Worm (Caenorhabditis elegans) whole organism, L1 larva: ENCODE data around the gene srd-63.
A peak's percentile ranks its signal among the peaks of the same experiment; 100 is the strongest.

Experiments
- C16A3.4 ChIP-seq: fragments of 150-350 bp; optimal IDR thresholded peaks from 2 replicates; lab custom pipeline; 2014; ENCODE audit warnings: missing biosample characterization, missing genetic modification characterization
- F16B12.6 ChIP-seq: fragments of 150-350 bp; optimal IDR thresholded peaks from 2 replicates; lab custom pipeline; 2014; ENCODE audit warnings: missing biosample characterization, missing genetic modification characterization
- Y116A8C.19 ChIP-seq: sonication (generic microtip); optimal IDR thresholded peaks from 2 replicates; lab custom pipeline; 2016; ENCODE audit warnings: missing compliant biosample characterization, missing genetic modification characterization, borderline replicate concordance
- aha-1 ChIP-seq: fragments of 150-350 bp; optimal IDR thresholded peaks from 2 replicates; lab custom pipeline; 2014; ENCODE audit warnings: missing biosample characterization, missing genetic modification characterization
- ceh-63 ChIP-seq: fragments of 200-800 bp; sonication (Bioruptor generic); optimal IDR thresholded peaks from 2 replicates; lab custom pipeline; 2018; ENCODE audit warnings: mild to moderate bottlenecking, missing genetic modification characterization, missing compliant biosample characterization
- ceh-82 ChIP-seq, 3 experiments: fragments of 150-350 bp in 1 of 3; sonication (generic microtip) in 2 of 3; optimal IDR thresholded peaks; 2 replicates each; lab custom pipeline; 2014 to 2017; ENCODE audit warnings: missing biosample characterization in 3 of 3, missing genetic modification characterization in 3 of 3
- ces-1 ChIP-seq: fragments of 150-350 bp; optimal IDR thresholded peaks from 2 replicates; lab custom pipeline; 2014; ENCODE audit warnings: missing biosample characterization, missing genetic modification reagents, missing genetic modification characterization
- dpl-1 ChIP-seq, 3 experiments: fragments of 150-350 bp in 2 of 3; sonication (generic microtip) in 1 of 3; optimal IDR thresholded peaks; 2 replicates each; lab custom pipeline; 2014 to 2017; ENCODE audit warnings: missing biosample characterization in 3 of 3, missing genetic modification characterization in 3 of 3, missing genetic modification reagents in 3 of 3
- dsc-1 ChIP-seq: sonication (generic microtip); optimal IDR thresholded peaks from 2 replicates; lab custom pipeline; 2016; ENCODE audit warnings: mild to moderate bottlenecking, missing genetic modification characterization, missing compliant biosample characterization
- efl-1 ChIP-seq, 4 experiments: fragments of 150-350 bp; optimal IDR thresholded peaks in 3 of 4; peaks in 1 of 4; 1 replicate in 1 of 4; 2 replicates in 3 of 4; lab custom pipeline; 2014; ENCODE audit warnings: missing biosample characterization in 2 of 4, missing genetic modification characterization in 2 of 4, missing genetic modification reagents in 2 of 4
- efl-3 ChIP-seq: fragments of 200-800 bp; sonication (Bioruptor generic); optimal IDR thresholded peaks from 2 replicates; lab custom pipeline; 2018; ENCODE audit warnings: mild to moderate bottlenecking, missing genetic modification characterization, missing compliant biosample characterization
- egl-13 ChIP-seq: sonication (generic microtip); optimal IDR thresholded peaks from 2 replicates; lab custom pipeline; 2016; ENCODE audit warnings: missing genotype, missing genetic modification reagents, missing genetic modification characterization, missing compliant biosample characterization
- elt-2 ChIP-seq: sonication (generic microtip); optimal IDR thresholded peaks from 2 replicates; lab custom pipeline; 2016; ENCODE audit warnings: missing genetic modification characterization, mild to moderate bottlenecking, inconsistent platforms, missing compliant biosample characterization, missing genetic modification reagents
- elt-3 ChIP-seq, 6 experiments: fragments of 150-350 bp in 1 of 6; sonication (generic microtip); optimal IDR thresholded peaks; 2 replicates each; lab custom pipeline; 2017 to 2018; ENCODE audit warnings: missing biosample characterization in 6 of 6, missing genetic modification characterization in 6 of 6, inconsistent platforms in 1 of 6
- fkh-4 ChIP-seq: sonication (generic microtip); optimal IDR thresholded peaks from 2 replicates; lab custom pipeline; 2016; ENCODE audit warnings: missing compliant biosample characterization, missing genetic modification characterization, borderline replicate concordance
- hlh-4 ChIP-seq: sonication (generic microtip); optimal IDR thresholded peaks from 2 replicates; lab custom pipeline; 2016; ENCODE audit warnings: mild to moderate bottlenecking, missing genetic modification characterization, missing compliant biosample characterization
- lin-35 ChIP-seq, 2 experiments: fragments of 150-350 bp; optimal IDR thresholded peaks; 2 replicates each; lab custom pipeline; 2014; ENCODE audit warnings: missing biosample characterization in 2 of 2, missing genetic modification characterization in 2 of 2, missing genetic modification reagents in 2 of 2
- lin-39 ChIP-seq: fragments of 150-350 bp; optimal IDR thresholded peaks from 2 replicates; lab custom pipeline; 2014; ENCODE audit warnings: missing biosample characterization, missing genetic modification reagents, missing genetic modification characterization
- lir-3 ChIP-seq: sonication (generic microtip); optimal IDR thresholded peaks from 2 replicates; lab custom pipeline; 2016; ENCODE audit warnings: mild to moderate bottlenecking, missing genetic modification characterization, moderate library complexity, missing compliant biosample characterization; ENCODE audit not compliant: poor library complexity
- mab-9 ChIP-seq: fragments of 200-800 bp; sonication (Bioruptor generic); IDR thresholded peaks from 2 replicates; pipeline ENCODE4 v1.3.6; 2022; ENCODE audit warnings: missing genetic modification reagents, missing genetic modification characterization, missing compliant biosample characterization
- mep-1 ChIP-seq: fragments of 150-350 bp; optimal IDR thresholded peaks from 2 replicates; lab custom pipeline; 2014; ENCODE audit warnings: missing biosample characterization, missing genetic modification characterization
- nhr-19 ChIP-seq: fragments of 200-800 bp; sonication (Bioruptor generic); conservative IDR thresholded peaks from 2 replicates; pipeline ENCODE4 v1.3.6; 2022; ENCODE audit warnings: missing genetic modification characterization, missing compliant biosample characterization
- nhr-20 ChIP-seq: sonication (generic microtip); optimal IDR thresholded peaks from 2 replicates; lab custom pipeline; 2016; ENCODE audit warnings: mild to moderate bottlenecking, missing genetic modification characterization, missing compliant biosample characterization
- nhr-47 ChIP-seq: sonication (generic microtip); optimal IDR thresholded peaks from 2 replicates; lab custom pipeline; 2016; ENCODE audit warnings: mild to moderate bottlenecking, missing genetic modification characterization, moderate library complexity, missing compliant biosample characterization
- nhr-71 ChIP-seq: sonication (generic microtip); optimal IDR thresholded peaks from 2 replicates; lab custom pipeline; 2016; ENCODE audit warnings: mild to moderate bottlenecking, missing genetic modification characterization, moderate library complexity, missing compliant biosample characterization
- nhr-84 ChIP-seq: sonication (generic microtip); optimal IDR thresholded peaks from 2 replicates; lab custom pipeline; 2017; ENCODE audit warnings: missing biosample characterization, missing genetic modification characterization
- nhr-85 ChIP-seq: sonication (generic microtip); peaks from one replicate; lab custom pipeline; 2016; ENCODE audit warnings: missing genetic modification characterization, inconsistent platforms, missing compliant biosample characterization
- nhr-90 ChIP-seq: sonication (generic microtip); optimal IDR thresholded peaks from 2 replicates; lab custom pipeline; 2016; ENCODE audit warnings: mild to moderate bottlenecking, missing genetic modification characterization, missing compliant biosample characterization; ENCODE audit not compliant: poor library complexity
- pqm-1 ChIP-seq: sonication (generic microtip); optimal IDR thresholded peaks from 3 replicates; lab custom pipeline; 2017; ENCODE audit warnings: missing biosample characterization, missing genetic modification characterization
- skn-1 ChIP-seq: fragments of 150-350 bp; optimal IDR thresholded peaks from 2 replicates; lab custom pipeline; 2014; ENCODE audit warnings: missing biosample characterization, missing genetic modification characterization
- snu-23 ChIP-seq: sonication (generic microtip); optimal IDR thresholded peaks from 2 replicates; lab custom pipeline; 2016; ENCODE audit warnings: missing genetic modification characterization, missing compliant biosample characterization
- sox-4 ChIP-seq: sonication (generic microtip); optimal IDR thresholded peaks from 2 replicates; lab custom pipeline; 2016; ENCODE audit warnings: missing genetic modification characterization, missing compliant biosample characterization
- unc-130 ChIP-seq: fragments of 150-350 bp; optimal IDR thresholded peaks from 2 replicates; lab custom pipeline; 2017; ENCODE audit warnings: missing biosample characterization, missing genetic modification characterization, inconsistent platforms
- vab-15 ChIP-seq: sonication (generic microtip); optimal IDR thresholded peaks from 2 replicates; lab custom pipeline; 2017; ENCODE audit warnings: missing genotype, mild to moderate bottlenecking, missing genetic modification characterization, missing compliant biosample characterization
- zag-1 ChIP-seq: fragments of 150-350 bp; optimal IDR thresholded peaks from 2 replicates; lab custom pipeline; 2014; ENCODE audit warnings: missing biosample characterization, missing genetic modification characterization
- zip-4 ChIP-seq: fragments of 200-800 bp; sonication (Bioruptor generic); optimal IDR thresholded peaks from 2 replicates; lab custom pipeline; 2018; ENCODE audit warnings: mild to moderate bottlenecking, missing genetic modification characterization, moderate library complexity, missing compliant biosample characterization

srd-63 gene

ce11 chrV:16395739-16396138 is 2.1 kb upstream of the srd-63 start, which contains the start of gene F13A7.12:
Gene F13A7.12, plus strand, starts transcription at chrV:16396039.
- TF ChIP-seq nhr-71 (no peak), C16A3.4 (tag; lab: Kevin White, UChicago) (no peak), lir-3 (tag; lab: Kevin White, UChicago) (no peak), ceh-63 (GFP tag; lab: Kevin White, UChicago) (no peak)

- TF ChIP-seq skn-1 (peak; percentile 81), elt-3 (tag; optimal IDR thresholded peaks at IDR 0.05; lab: Kevin White, UChicago) (peak in 1 of 6 experiments; percentile 28), nhr-85 (tag; lab: Kevin White, UChicago) (peak; percentile 66), lin-35 (GFP tag; optimal IDR thresholded peaks at IDR 0.05; lab: Kevin White, UChicago) (peak in 1 of 2 experiments; percentile 1), dpl-1 (GFP tag; optimal IDR thresholded peaks at IDR 0.05; lab: Kevin White, UChicago) (peak in 2 of 3 experiments; percentile 4 to 17), elt-2 (tag; lab: Kevin White, UChicago) (peak; percentile 46), zip-4 (GFP tag; lab: Kevin White, UChicago) (peak; percentile 99), efl-1 (optimal IDR thresholded peaks at IDR 0.05; lab: Kevin White, UChicago) (peak; percentile 7 to 25), efl-1 (GFP tag; optimal IDR thresholded peaks at IDR 0.05 in 1 of 2; lab: Kevin White, UChicago) (peak; percentile 10 to 82), aha-1 (tag; lab: Kevin White, UChicago) (no peak), fkh-4 (no peak), Y116A8C.19 (tag; lab: Kevin White, UChicago) (no peak), lin-39 (tag; lab: Kevin White, UChicago) (no peak), nhr-71 (peak; percentile 40), ceh-63 (GFP tag; lab: Kevin White, UChicago) (no peak), nhr-47 (tag; lab: Kevin White, UChicago) (peak; percentile 17), ceh-82 (tag; optimal IDR thresholded peaks at IDR 0.05; lab: Kevin White, UChicago) (peak in 1 of 3 experiments; percentile 16), nhr-90 (tag; lab: Kevin White, UChicago) (peak; percentile 19)
These were observed 1.5 kb upstream of the srd-63 start, which contains the start of gene F13A7.11 for ce11 chrV:16395131-16395530. Gene F13A7.11, minus strand, starts transcription at chrV:16395304.

ce11 chrV:16390655-16391054 is 3.0 kb downstream of the srd-63 start, which contains the start of gene gst-44:
Gene gst-44, plus strand, starts transcription at chrV:16390891.
- TF ChIP-seq zag-1 (tag; lab: Kevin White, UChicago) = no peak
- TF ChIP-seq nhr-19 (GFP tag; lab: Robert Waterston, UW) = no peak
- TF ChIP-seq pqm-1 (tag; lab: Kevin White, UChicago) = no peak
- no peak for TF ChIP-seq nhr-85 (tag; lab: Kevin White, UChicago)
- no peak for TF ChIP-seq efl-3 (GFP tag; lab: Kevin White, UChicago)
- no peak for TF ChIP-seq unc-130
- TF ChIP-seq skn-1 = no peak
- peak; percentile 4 for TF ChIP-seq elt-2 (tag; lab: Kevin White, UChicago)
- TF ChIP-seq ces-1 (GFP tag; lab: Kevin White, UChicago) = no peak
- TF ChIP-seq snu-23 (GFP tag; lab: Kevin White, UChicago) = no peak
- no peak for TF ChIP-seq vab-15 (tag; lab: Kevin White, UChicago)
- no peak for TF ChIP-seq mab-9
- TF ChIP-seq egl-13 (tag; lab: Kevin White, UChicago) = no peak
- peak; percentile 75 for TF ChIP-seq nhr-20 (tag; lab: Kevin White, UChicago)
- TF ChIP-seq nhr-84 = no peak
- TF ChIP-seq sox-4 = no peak
- no peak for TF ChIP-seq mep-1
- peak in 1 of 2 experiments; percentile 28 for TF ChIP-seq lin-35 (GFP tag; optimal IDR thresholded peaks at IDR 0.05; lab: Kevin White, UChicago)
- no peak for TF ChIP-seq F16B12.6

- TF ChIP-seq dsc-1 (tag; lab: Kevin White, UChicago) (no peak), hlh-4 (tag; lab: Kevin White, UChicago) (peak; percentile 88)
These were observed 5.4 kb downstream of the srd-63 start, which contains the start of gene sri-65 for ce11 chrV:16388268-16388667. Gene sri-65, minus strand, starts transcription at chrV:16388368.
